Worm (Caenorhabditis elegans) whole organism, L4 larva: ENCODE measurements around the gene gphr-2.

Experiments
- Y105C5A.15 ChIP-seq: fragments of 200-800 bp; sonication (Bioruptor generic); IDR thresholded peaks from 2 replicates; pipeline ENCODE4 v1.3.6; 2022; ENCODE audit warnings: missing genetic modification characterization, missing compliant biosample characterization
- ZK337.2 ChIP-seq: fragments of 200-800 bp; sonication (Bioruptor generic); IDR thresholded peaks from 2 replicates; pipeline ENCODE4 v1.3.6; 2022; ENCODE audit warnings: missing genetic modification reagents, missing genetic modification characterization, missing compliant biosample characterization
- ZK546.5 ChIP-seq, 2 experiments: sonication (generic microtip); optimal IDR thresholded peaks; 2 replicates each; lab custom pipeline; 2017; ENCODE audit warnings: missing biosample characterization in 2 of 2, missing genetic modification characterization in 2 of 2
- aha-1 ChIP-seq: fragments of 150-350 bp; peaks from one replicate; lab custom pipeline; 2014; ENCODE audit warnings: missing biosample characterization, missing genetic modification characterization
- aly-2 ChIP-seq: sonication (generic microtip); optimal IDR thresholded peaks from 2 replicates; lab custom pipeline; 2018; ENCODE audit warnings: missing biosample characterization, missing genetic modification characterization
- ceh-44 ChIP-seq: fragments of 200-800 bp; sonication (Bioruptor generic); IDR thresholded peaks from 2 replicates; pipeline ENCODE4 v1.3.6; 2022; ENCODE audit warnings: missing genetic modification reagents, missing genetic modification characterization, missing compliant biosample characterization
- cey-2 ChIP-seq: sonication (generic microtip); optimal IDR thresholded peaks from 3 replicates; lab custom pipeline; 2017; ENCODE audit warnings: missing genetic modification characterization, mild to moderate bottlenecking, missing compliant biosample characterization, antibody characterized with exemption, borderline replicate concordance; ENCODE audit not compliant: insufficient read depth
- daf-12 ChIP-seq: fragments of 150-350 bp; optimal IDR thresholded peaks from 2 replicates; lab custom pipeline; 2014; ENCODE audit warnings: missing biosample characterization, missing genetic modification reagents, missing genetic modification characterization
- daf-8 ChIP-seq: fragments of 200-800 bp; sonication (Bioruptor generic); IDR thresholded peaks from 2 replicates; pipeline ENCODE4 v1.3.6; 2022; ENCODE audit warnings: missing genetic modification characterization, missing compliant biosample characterization
- dpl-1 ChIP-seq: fragments of 150-350 bp; optimal IDR thresholded peaks from 2 replicates; lab custom pipeline; 2014; ENCODE audit warnings: missing biosample characterization, missing genetic modification reagents, missing genetic modification characterization
- egl-43 ChIP-seq: fragments of 200-800 bp; sonication (Bioruptor generic); IDR thresholded peaks from 2 replicates; pipeline ENCODE4 v1.3.6; 2022; ENCODE audit warnings: missing genetic modification reagents, missing genetic modification characterization, missing compliant biosample characterization
- hif-1 ChIP-seq, 2 experiments: sonication (generic microtip); optimal IDR thresholded peaks; 2 replicates each; lab custom pipeline; 2016 to 2017; ENCODE audit warnings: missing compliant biosample characterization in 2 of 2, missing genetic modification characterization in 2 of 2, missing genetic modification reagents in 2 of 2, missing genotype in 2 of 2, mild to moderate bottlenecking in 1 of 2
- hlh-11 ChIP-seq: fragments of 200-800 bp; sonication (Bioruptor generic); optimal IDR thresholded peaks from 2 replicates; lab custom pipeline; 2018; ENCODE audit warnings: mild to moderate bottlenecking, missing genetic modification characterization, missing compliant biosample characterization
- hlh-30 ChIP-seq: sonication (generic microtip); optimal IDR thresholded peaks from 2 replicates; lab custom pipeline; 2017; ENCODE audit warnings: antibody characterized with exemption, mild to moderate bottlenecking, missing genetic modification characterization, missing compliant biosample characterization; ENCODE audit not compliant: insufficient read depth
- lin-1 ChIP-seq: fragments of 200-800 bp; sonication (Bioruptor generic); IDR thresholded peaks from 2 replicates; pipeline ENCODE4 v1.3.6; 2022; ENCODE audit warnings: missing genetic modification reagents, missing genetic modification characterization, missing compliant biosample characterization
- lin-13 ChIP-seq: fragments of 150-350 bp; optimal IDR thresholded peaks from 2 replicates; lab custom pipeline; 2014; ENCODE audit warnings: missing biosample characterization, missing genetic modification reagents, missing genetic modification characterization
- mdl-1 ChIP-seq, 2 experiments: fragments of 150-350 bp in 1 of 2; sonication (generic microtip) in 1 of 2; optimal IDR thresholded peaks; 2 replicates each; lab custom pipeline; 2014 to 2017; ENCODE audit warnings: missing biosample characterization in 2 of 2, missing genetic modification characterization in 2 of 2
- mxl-3 ChIP-seq: fragments of 200-800 bp; sonication (Bioruptor generic); optimal IDR thresholded peaks from 2 replicates; lab custom pipeline; 2018; ENCODE audit warnings: mild to moderate bottlenecking, missing genetic modification characterization, missing compliant biosample characterization
- nhr-102 ChIP-seq: sonication (generic microtip); optimal IDR thresholded peaks from 2 replicates; lab custom pipeline; 2016; ENCODE audit warnings: mild to moderate bottlenecking, missing genetic modification characterization, moderate library complexity, missing compliant biosample characterization
- nhr-11 ChIP-seq: fragments of 150-350 bp; optimal IDR thresholded peaks from 2 replicates; lab custom pipeline; 2014; ENCODE audit warnings: missing biosample characterization, missing genetic modification characterization
- nhr-28 ChIP-seq: fragments of 150-350 bp; optimal IDR thresholded peaks from 2 replicates; lab custom pipeline; 2014; ENCODE audit warnings: missing biosample characterization, missing genetic modification characterization
- nhr-48 ChIP-seq: sonication (generic microtip); optimal IDR thresholded peaks from 2 replicates; lab custom pipeline; 2016; ENCODE audit warnings: mild to moderate bottlenecking, missing genetic modification characterization, missing compliant biosample characterization
- nhr-6 ChIP-seq: fragments of 150-350 bp; optimal IDR thresholded peaks from 2 replicates; lab custom pipeline; 2014; ENCODE audit warnings: missing biosample characterization, missing genetic modification characterization
- nhr-76 ChIP-seq: fragments of 150-350 bp; optimal IDR thresholded peaks from 2 replicates; lab custom pipeline; 2014; ENCODE audit warnings: missing biosample characterization, missing genetic modification characterization
- set-16 ChIP-seq: fragments of 200-800 bp; sonication (Bioruptor generic); IDR thresholded peaks from 2 replicates; pipeline ENCODE4 v1.3.6; 2022; ENCODE audit warnings: missing genetic modification reagents, missing genetic modification characterization, missing compliant biosample characterization
- spr-3 ChIP-seq: fragments of 200-800 bp; sonication (Bioruptor generic); optimal IDR thresholded peaks from 2 replicates; lab custom pipeline; 2018; ENCODE audit warnings: mild to moderate bottlenecking, missing genetic modification characterization, missing compliant biosample characterization
- unc-130 ChIP-seq: sonication (generic microtip); optimal IDR thresholded peaks from 2 replicates; lab custom pipeline; 2016; ENCODE audit warnings: missing genetic modification reagents, missing genetic modification characterization, missing compliant biosample characterization
- unc-39 ChIP-seq: sonication (generic microtip); optimal IDR thresholded peaks from 2 replicates; lab custom pipeline; 2017; ENCODE audit warnings: missing biosample characterization, missing genetic modification characterization
- unc-62 ChIP-seq, 3 experiments: fragments of 150-350 bp in 1 of 3; sonication (generic microtip); optimal IDR thresholded peaks in 2 of 3; peaks in 1 of 3; 1 replicate in 1 of 3; 2 replicates in 2 of 3; lab custom pipeline; 2014 to 2017; ENCODE audit warnings: missing biosample characterization in 3 of 3, missing genetic modification characterization in 3 of 3, missing genetic modification reagents in 3 of 3, missing genotype in 1 of 3
- vab-7 ChIP-seq: fragments of 200-800 bp; sonication (Bioruptor generic); IDR thresholded peaks from 2 replicates; pipeline ENCODE4 v1.3.6; 2022; ENCODE audit warnings: missing genetic modification reagents, missing genetic modification characterization, missing compliant biosample characterization

gphr-2 gene

DNA sequence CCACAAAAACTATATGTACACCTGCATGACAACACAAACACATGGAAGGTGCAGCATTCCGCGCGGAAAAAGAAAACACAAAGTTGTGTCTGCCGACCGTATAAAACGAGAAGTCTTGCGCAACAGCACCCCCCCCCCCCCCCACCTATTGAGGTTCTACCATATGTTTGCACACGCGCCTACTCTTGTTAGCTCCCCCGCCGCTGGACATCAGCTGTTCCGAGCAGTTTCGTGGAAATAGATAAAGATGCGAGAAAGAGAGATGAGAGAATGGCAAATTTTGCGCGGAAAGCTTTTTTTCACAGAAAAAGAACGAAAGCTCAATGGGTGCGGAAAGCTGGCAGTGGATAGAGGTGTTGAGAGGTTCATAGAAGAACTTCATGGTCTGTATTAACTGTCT is 28.1 kb upstream of the gphr-2 start:
- TF ChIP-seq hlh-11 (tag; lab: Kevin White, UChicago) (peak; percentile 22), nhr-102 (tag; lab: Kevin White, UChicago) (no peak), unc-130 (no peak), nhr-11 (tag; lab: Kevin White, UChicago) (no peak), nhr-6 (tag; lab: Kevin White, UChicago) (no peak), set-16 (peak; percentile 22; the same call in 1 of the 2 replicates)

DNA sequence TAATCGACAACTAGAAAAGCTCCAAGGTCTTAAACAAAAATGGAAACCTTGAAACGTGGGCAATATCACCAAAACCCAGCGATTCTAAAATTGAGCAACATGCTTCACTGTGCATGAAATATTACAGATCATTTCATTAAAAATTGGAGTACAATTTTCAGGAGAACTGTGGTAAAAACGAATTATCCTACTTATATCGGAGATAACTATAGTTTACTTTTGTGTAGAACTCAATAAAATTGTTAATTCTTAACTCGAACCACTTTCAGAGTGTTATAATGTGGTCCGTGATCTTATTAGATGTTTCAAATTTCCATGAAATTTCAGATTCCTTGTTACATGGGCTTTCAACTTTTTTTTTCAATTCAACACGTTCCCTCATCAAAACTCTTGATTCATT is 27.7 kb upstream of the gphr-2 start, which contains the start of gene K04G11.1:
TSS of gene K04G11.1 (plus strand) at position 301 of the 400 bp plus-strand sequence.
- TF ChIP-seq lin-1 (GFP tag; lab: Robert Waterston, UW): no peak
- no peak for TF ChIP-seq spr-3 (GFP tag; lab: Kevin White, UChicago)

DNA sequence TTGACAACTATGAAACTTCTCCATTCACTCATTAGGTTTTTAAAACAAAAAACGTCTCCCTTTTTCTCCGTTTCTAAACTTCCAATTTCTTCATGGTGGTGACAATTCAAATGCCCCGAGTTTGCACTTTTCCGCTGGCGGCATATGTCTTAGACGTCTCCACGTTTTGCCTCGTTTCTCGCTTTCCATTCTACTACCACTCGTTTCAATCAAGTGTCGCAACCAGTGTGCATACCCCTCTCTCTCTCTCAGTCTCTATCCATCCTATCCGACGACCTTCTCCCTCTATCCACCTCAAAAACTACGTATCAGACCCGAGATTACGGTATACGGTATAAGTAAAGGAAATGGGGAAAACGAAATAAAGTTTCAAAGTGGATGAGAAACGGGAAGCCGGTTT is 26.6 kb upstream of the gphr-2 start:
- peak; percentile 17 for TF ChIP-seq nhr-28 (tag; lab: Kevin White, UChicago)
- TF ChIP-seq unc-130: no peak
- peak; percentile 37 for TF ChIP-seq hlh-30 (tag; lab: Kevin White, UChicago)

DNA sequence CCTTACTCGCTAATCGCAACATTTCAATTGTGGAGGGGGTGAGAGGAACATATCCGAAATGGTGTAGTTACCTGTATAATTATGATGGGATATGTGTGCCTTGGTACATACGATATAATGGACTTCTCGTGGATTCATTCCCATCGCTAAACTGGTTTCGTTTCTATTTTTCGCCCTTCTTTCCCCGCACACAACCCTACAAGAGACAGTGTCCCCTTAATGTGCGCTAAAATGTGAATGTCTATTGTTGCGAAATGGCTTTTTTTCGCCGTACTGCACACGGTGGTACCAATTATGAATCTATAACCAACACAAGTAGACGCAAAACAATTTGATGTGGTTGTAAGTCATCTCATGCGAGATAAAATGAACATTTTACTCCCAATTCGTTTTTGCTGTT is 21.8 kb upstream of the gphr-2 start:
- TF ChIP-seq nhr-6 (tag; lab: Kevin White, UChicago): no peak
- no peak for TF ChIP-seq unc-62 (GFP tag; optimal IDR thresholded peaks at IDR 0.05 in 1 of 2; lab: Kevin White, UChicago)
- no peak for TF ChIP-seq unc-62 (tag; optimal IDR thresholded peaks at IDR 0.05; lab: Kevin White, UChicago)
- TF ChIP-seq egl-43: no peak
- no peak for TF ChIP-seq nhr-76 (tag; lab: Kevin White, UChicago)
- TF ChIP-seq mdl-1 (tag; optimal IDR thresholded peaks at IDR 0.05; lab: Kevin White, UChicago): no peak
- no peak for TF ChIP-seq daf-12
- TF ChIP-seq lin-13 (GFP tag; lab: Kevin White, UChicago): no peak
- no peak for TF ChIP-seq unc-39
- no peak for TF ChIP-seq cey-2 (tag; lab: Kevin White, UChicago)
- TF ChIP-seq aly-2: no peak
- TF ChIP-seq mxl-3 (GFP tag; lab: Kevin White, UChicago): no peak
- no peak for TF ChIP-seq ZK546.5 (tag; optimal IDR thresholded peaks at IDR 0.05; lab: Kevin White, UChicago)
- no peak for TF ChIP-seq ZK337.2 (GFP tag; lab: Robert Waterston, UW)
- no peak for TF ChIP-seq vab-7 (GFP tag; lab: Robert Waterston, UW)
- TF ChIP-seq ceh-44 (GFP tag; lab: Robert Waterston, UW): no peak
- no peak for TF ChIP-seq nhr-48 (tag; lab: Kevin White, UChicago)
- TF ChIP-seq, all 104 proteins: peak for 0

DNA sequence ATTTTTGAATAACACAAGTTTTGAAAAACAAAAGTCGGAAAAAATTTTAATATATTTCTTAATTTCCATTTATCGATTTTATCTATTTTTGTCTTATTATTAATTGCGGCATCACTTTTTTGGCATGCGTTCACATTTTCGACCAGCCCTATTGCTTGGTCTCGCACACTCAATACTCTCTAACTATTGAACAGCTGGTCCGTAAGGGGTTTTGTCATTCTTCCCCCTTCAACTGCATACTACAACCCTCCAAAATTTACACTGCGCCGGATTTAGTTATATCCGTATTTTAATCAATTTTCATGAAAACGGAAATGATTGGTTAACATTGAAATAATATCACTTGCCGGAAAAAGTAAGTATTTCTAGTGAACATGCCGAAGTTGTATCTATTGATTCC is 19.8 kb upstream of the gphr-2 start, which contains the start of gene C11H1.7:
TSS of gene C11H1.7 (plus strand) at position 12 of the 400 bp plus-strand sequence.
- no peak for TF ChIP-seq hif-1 (tag; optimal IDR thresholded peaks at IDR 0.05; lab: Kevin White, UChicago)
- TF ChIP-seq aha-1 (tag; lab: Kevin White, UChicago): peak; percentile 60

DNA sequence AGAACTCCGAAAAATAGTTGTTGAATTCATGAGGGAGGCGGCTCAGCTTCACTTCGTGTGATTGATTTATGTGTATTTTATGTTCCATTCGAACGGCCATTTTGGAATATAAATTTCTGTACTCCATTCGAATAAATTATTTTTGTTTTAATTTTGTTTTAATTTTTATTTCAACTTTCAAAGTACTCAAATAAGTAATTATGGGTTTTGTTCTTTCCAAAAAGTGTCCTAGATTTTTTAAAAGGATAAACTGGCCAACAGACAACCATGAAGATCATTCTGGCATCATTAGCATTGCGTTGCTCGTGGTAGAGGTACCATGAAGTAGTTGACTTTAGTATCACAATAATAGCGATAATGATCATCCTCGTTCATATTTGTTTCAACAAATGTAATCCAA is 19.0 kb upstream of the gphr-2 start:
- TF ChIP-seq daf-8 (no peak), dpl-1 (GFP tag; lab: Kevin White, UChicago) (no peak), Y105C5A.15 (GFP tag; lab: Robert Waterston, UW) (no peak), aha-1 (tag; lab: Kevin White, UChicago) (peak; percentile 93), mdl-1 (tag; optimal IDR thresholded peaks at IDR 0.05; lab: Kevin White, UChicago) (no peak)
